Fruit fly (Drosophila melanogaster): ENCODE results near the gene CG2983.

CG2983 gene

dm6 chr2L:2874542-2875194, 27.2 kb downstream of the CG2983 start, which contains the start of gene CG8814 (continued):
- TF ChIP-seq CG10321 (GFP tag; IDR thresholded peaks at IDR 0.05) (no peak), cg (GFP tag; optimal IDR thresholded peaks at IDR 0.05) (peak; percentile 96), cato (GFP tag; optimal IDR thresholded peaks at IDR 0.05; ENCODE audit: borderline replicate concordance) (peak; percentile 48), grau (tag; optimal IDR thresholded peaks at IDR 0.05) (peak; percentile 71), Nf-YA (GFP tag; IDR thresholded peaks at IDR 0.05) (no peak), CG13624 (GFP tag; optimal IDR thresholded peaks at IDR 0.05) (no peak), Hr51 (GFP tag; optimal IDR thresholded peaks at IDR 0.05) (peak; percentile 66), CG11247 (GFP tag; IDR thresholded peaks at IDR 0.05) (peak; percentile 63; the same call in 1 of the 2 replicates), az2 (GFP tag; optimal IDR thresholded peaks at IDR 0.05) (peak; percentile 63), CG6272 (GFP tag; IDR thresholded peaks at IDR 0.05) (peak; percentile 75), CG10209 (GFP tag; optimal IDR thresholded peaks at IDR 0.05) (peak; percentile 58), MTF-1 (GFP tag; optimal IDR thresholded peaks at IDR 0.05; ENCODE audit: borderline replicate concordance) (peak; percentile 12), Oli (tag; optimal IDR thresholded peaks at IDR 0.05) (peak; percentile 4), CG7271 (tag; optimal IDR thresholded peaks at IDR 0.05) (no peak), Hsf (GFP tag; optimal IDR thresholded peaks at IDR 0.05) (peak; percentile 37), gfzf (GFP tag; optimal IDR thresholded peaks at IDR 0.05) (peak; percentile 72), tup (GFP tag; optimal IDR thresholded peaks at IDR 0.05) (no peak), gro (GFP tag; optimal IDR thresholded peaks at IDR 0.05) (no peak), danr (GFP tag; IDR thresholded peaks at IDR 0.05) (no peak), Atf-2 (GFP tag; optimal IDR thresholded peaks at IDR 0.05) (no peak), CG11560 (tag; IDR thresholded peaks at IDR 0.05) (peak; percentile 67; the same call in 1 of the 3 replicates), wor (GFP tag; IDR thresholded peaks at IDR 0.05) (peak; percentile 23; the same call in 1 of the 2 replicates), sug (tag; optimal IDR thresholded peaks at IDR 0.05) (peak; percentile 83), Nf-YC (tag; optimal IDR thresholded peaks at IDR 0.05) (peak; percentile 80), slbo (GFP tag; IDR thresholded peaks at IDR 0.05) (peak; percentile 85), NFAT (GFP tag; IDR thresholded peaks at IDR 0.05) (peak; percentile 64), jumu (GFP tag; optimal IDR thresholded peaks at IDR 0.05) (peak; percentile 43), Hmr (GFP tag; optimal IDR thresholded peaks at IDR 0.05) (peak; percentile 69), CG3838 (GFP tag; optimal IDR thresholded peaks at IDR 0.05) (no peak), CG1602 (GFP tag; optimal IDR thresholded peaks at IDR 0.05) (peak; percentile 67), lmd (GFP tag; IDR thresholded peaks at IDR 0.05) (peak; percentile 57; the same call in 1 of the 2 replicates), CG1233 (GFP tag; optimal IDR thresholded peaks at IDR 0.05) (peak; percentile 43), Sox102F (GFP tag; optimal IDR thresholded peaks at IDR 0.05) (peak; percentile 54), MBD-R2 (GFP tag; IDR thresholded peaks at IDR 0.05) (peak; percentile 63), CG17568 (GFP tag; optimal IDR thresholded peaks at IDR 0.05) (no peak), Nf-YB (GFP tag; optimal IDR thresholded peaks at IDR 0.05) (peak; percentile 30), CG15514 (GFP tag; optimal IDR thresholded peaks at IDR 0.05) (peak; percentile 68), kni (GFP tag; optimal IDR thresholded peaks at IDR 0.05) (peak; percentile 33), ato (GFP tag; IDR thresholded peaks at IDR 0.05; ENCODE audit: partially characterized antibody) (no peak), dpn (GFP tag; optimal IDR thresholded peaks at IDR 0.05) (peak; percentile 27 to 75), Ravus (GFP tag; IDR thresholded peaks at IDR 0.05) (no peak), seq (GFP tag; IDR thresholded peaks at IDR 0.05) (no peak), fu2 (GFP tag; optimal IDR thresholded peaks at IDR 0.05) (no peak), Ssrp (tag; optimal IDR thresholded peaks at IDR 0.05) (peak; percentile 55), chm (GFP tag; IDR thresholded peaks at IDR 0.05) (0 out of 2 replicates have a peak, but pooled peaks have one; percentile 11), stwl (tag; optimal IDR thresholded peaks at IDR 0.05) (peak; percentile 30), Stat92E (GFP tag; optimal IDR thresholded peaks at IDR 0.05) (no peak), so (GFP tag; IDR thresholded peaks at IDR 0.05) (peak; percentile 62; the same call in 1 of the 3 replicates), bcd (GFP tag; optimal IDR thresholded peaks at IDR 0.05) (peak; percentile 67)

Data from whole organism, embryonic.